Fruit fly (Drosophila melanogaster) whole organism, embryonic: ENCODE results near the gene CG31960.

Experiments
- Abd-B ChIP-seq: fragments of 200-800 bp; sonication (Bioruptor generic); optimal IDR thresholded peaks from 2 replicates; lab custom pipeline; 2018; ENCODE audit warnings: missing biosample characterization, mild to moderate bottlenecking, missing genetic modification characterization, moderate library complexity
- Bgb ChIP-seq: fragments of 200-800 bp; sonication (Bioruptor generic); IDR thresholded peaks from 2 replicates; pipeline ENCODE4 v1.3.6; 2022; ENCODE audit warnings: missing biosample characterization, missing genetic modification characterization; ENCODE audit not compliant: partially characterized antibody
- CG10147 ChIP-seq: fragments of 200-800 bp; sonication (Bioruptor generic); optimal IDR thresholded peaks from 2 replicates; lab custom pipeline; 2019; ENCODE audit warnings: missing biosample characterization, mild to moderate bottlenecking, missing genetic modification characterization, moderate library complexity
- CG10543 ChIP-seq: fragments of 200-800 bp; sonication (Bioruptor generic); optimal IDR thresholded peaks from 3 replicates; lab custom pipeline; 2017; ENCODE audit warnings: missing biosample characterization, mild to moderate bottlenecking, missing genetic modification characterization, moderate library complexity
- CG11504 ChIP-seq: fragments of 200-800 bp; sonication (Bioruptor generic); optimal IDR thresholded peaks from 3 replicates; lab custom pipeline; 2019; ENCODE audit warnings: missing biosample characterization, mild to moderate bottlenecking, missing genetic modification characterization, moderate library complexity
- CG12155 ChIP-seq: fragments of 200-800 bp; sonication (Bioruptor generic); optimal IDR thresholded peaks from 3 replicates; lab custom pipeline; 2016; ENCODE audit warnings: missing biosample characterization, missing genetic modification characterization
- CG12236 ChIP-seq: fragments of 200-800 bp; sonication (Bioruptor generic); optimal IDR thresholded peaks from 2 replicates; lab custom pipeline; 2016; ENCODE audit warnings: missing biosample characterization, missing genetic modification characterization
- CG12744 ChIP-seq: fragments of 200-800 bp; sonication (Bioruptor generic); optimal IDR thresholded peaks from 2 replicates; lab custom pipeline; 2016; ENCODE audit warnings: missing biosample characterization, missing genetic modification characterization
- CG13775 ChIP-seq: fragments of 200-800 bp; sonication (Bioruptor generic); optimal IDR thresholded peaks from 3 replicates; lab custom pipeline; 2017; ENCODE audit warnings: missing biosample characterization, mild to moderate bottlenecking, missing genetic modification characterization
- CG14965 ChIP-seq: fragments of 200-800 bp; sonication (Bioruptor generic); optimal IDR thresholded peaks from 2 replicates; lab custom pipeline; 2016; ENCODE audit warnings: missing biosample characterization, missing genetic modification characterization, borderline replicate concordance
- CG15073 ChIP-seq: fragments of 200-800 bp; sonication (Bioruptor generic); optimal IDR thresholded peaks from 2 replicates; lab custom pipeline; 2016; ENCODE audit warnings: missing biosample characterization, missing genetic modification characterization
- CG15269 ChIP-seq: fragments of 200-800 bp; sonication (Bioruptor generic); optimal IDR thresholded peaks from 2 replicates; lab custom pipeline; 2018; ENCODE audit warnings: missing biosample characterization, mild to moderate bottlenecking, missing genetic modification characterization, moderate library complexity
- CG1647 ChIP-seq: fragments of 200-800 bp; sonication (Bioruptor generic); optimal IDR thresholded peaks from 3 replicates; lab custom pipeline; 2016; ENCODE audit warnings: missing biosample characterization, missing genetic modification characterization
- CG17186 ChIP-seq: fragments of 200-800 bp; sonication (Bioruptor generic); optimal IDR thresholded peaks from 3 replicates; lab custom pipeline; 2017; ENCODE audit warnings: missing biosample characterization, missing genetic modification reagents, missing genetic modification characterization
- CG17385 ChIP-seq: fragments of 200-800 bp; sonication (Bioruptor generic); optimal IDR thresholded peaks from 3 replicates; lab custom pipeline; 2018; ENCODE audit warnings: missing biosample characterization, mild to moderate bottlenecking, missing genetic modification characterization
- CG30403 ChIP-seq: fragments of 200-800 bp; sonication (Bioruptor generic); optimal IDR thresholded peaks from 3 replicates; lab custom pipeline; 2016; ENCODE audit warnings: missing biosample characterization, missing genetic modification characterization
- CG30431 ChIP-seq: fragments of 200-800 bp; sonication (Bioruptor generic); optimal IDR thresholded peaks from 2 replicates; lab custom pipeline; 2017; ENCODE audit warnings: missing biosample characterization, missing genetic modification characterization
- CG3163 ChIP-seq: fragments of 200-800 bp; sonication (Bioruptor generic); optimal IDR thresholded peaks from 3 replicates; lab custom pipeline; 2016; ENCODE audit warnings: missing biosample characterization, missing genetic modification characterization
- CG32772 ChIP-seq: fragments of 200-800 bp; sonication (Bioruptor generic); IDR thresholded peaks from 2 replicates; pipeline ENCODE4 v1.3.6; 2022; ENCODE audit warnings: missing biosample characterization, missing genetic modification characterization
- CG5245 ChIP-seq: fragments of 200-800 bp; sonication (Bioruptor generic); optimal IDR thresholded peaks from 3 replicates; lab custom pipeline; 2016; ENCODE audit warnings: missing biosample characterization, missing genetic modification characterization
- CG6654 ChIP-seq: fragments of 200-800 bp; sonication (Bioruptor generic); optimal IDR thresholded peaks from 2 replicates; lab custom pipeline; 2017; ENCODE audit warnings: missing biosample characterization, mild to moderate bottlenecking, missing genetic modification characterization
- CG6689 ChIP-seq: fragments of 200-800 bp; sonication (Bioruptor generic); IDR thresholded peaks from 2 replicates; pipeline ENCODE4 v1.3.6; 2022; ENCODE audit warnings: missing biosample characterization, missing genetic modification characterization
- CG9932 ChIP-seq: fragments of 200-800 bp; sonication (Bioruptor generic); IDR thresholded peaks from 2 replicates; pipeline ENCODE4 v1.3.6; 2022; ENCODE audit warnings: missing biosample characterization, missing genetic modification characterization
- CHES-1-like ChIP-seq: fragments of 200-800 bp; sonication (Bioruptor generic); optimal IDR thresholded peaks from 2 replicates; lab custom pipeline; 2016; ENCODE audit warnings: missing biosample characterization, missing genetic modification characterization
- Fer1 ChIP-seq: fragments of 200-800 bp; sonication (Bioruptor generic); optimal IDR thresholded peaks from 2 replicates; lab custom pipeline; 2017; ENCODE audit warnings: missing biosample characterization, mild to moderate bottlenecking, missing genetic modification characterization
- HHEX ChIP-seq: fragments of 200-800 bp; sonication (Bioruptor generic); optimal IDR thresholded peaks from 3 replicates; lab custom pipeline; 2017; ENCODE audit warnings: missing biosample characterization, mild to moderate bottlenecking, missing genetic modification characterization, missing genetic modification reagents
- MESR4 ChIP-seq: fragments of 200-800 bp; sonication (Bioruptor generic); optimal IDR thresholded peaks from 2 replicates; lab custom pipeline; 2018; ENCODE audit warnings: missing biosample characterization, mild to moderate bottlenecking, missing genetic modification characterization, moderate library complexity
- Sox100B ChIP-seq: fragments of 200-800 bp; sonication (Bioruptor generic); optimal IDR thresholded peaks from 3 replicates; lab custom pipeline; 2018; ENCODE audit warnings: missing biosample characterization, mild to moderate bottlenecking, missing genetic modification characterization
- Tbp ChIP-seq: fragments of >200 bp; optimal IDR thresholded peaks from 2 replicates; lab custom pipeline; 2018; ENCODE audit warnings: missing biosample characterization, missing genetic modification characterization
- bbx ChIP-seq: fragments of 200-800 bp; sonication (Bioruptor generic); IDR thresholded peaks from 2 replicates; pipeline ENCODE4 v1.3.6; 2022; ENCODE audit warnings: missing biosample characterization, missing genetic modification characterization; ENCODE audit not compliant: partially characterized antibody
- br ChIP-seq: fragments of >200 bp; optimal IDR thresholded peaks from 2 replicates; lab custom pipeline; 2017
- dati ChIP-seq: fragments of 200-800 bp; sonication (Bioruptor generic); IDR thresholded peaks from 2 replicates; pipeline ENCODE4 v1.3.6; 2022; ENCODE audit warnings: missing biosample characterization, missing genetic modification characterization
- gsb-n ChIP-seq: fragments of 200-800 bp; sonication (Bioruptor generic); optimal IDR thresholded peaks from 3 replicates; lab custom pipeline; 2018; ENCODE audit warnings: missing biosample characterization, mild to moderate bottlenecking, missing genetic modification characterization
- ind ChIP-seq: fragments of 200-800 bp; sonication (Bioruptor generic); optimal IDR thresholded peaks from 3 replicates; lab custom pipeline; 2016; ENCODE audit warnings: missing biosample characterization, missing genetic modification characterization
- nerfin-2 ChIP-seq: fragments of 200-800 bp; sonication (Bioruptor generic); IDR thresholded peaks from 2 replicates; pipeline ENCODE4 v1.3.6; 2022; ENCODE audit warnings: missing biosample characterization, missing genetic modification characterization; ENCODE audit not compliant: partially characterized antibody
- nmo ChIP-seq: fragments of 200-800 bp; sonication (Bioruptor generic); optimal IDR thresholded peaks from 2 replicates; lab custom pipeline; 2018; ENCODE audit warnings: missing biosample characterization, mild to moderate bottlenecking, missing genetic modification characterization, moderate library complexity
- pfk ChIP-seq: fragments of 200-800 bp; sonication (Bioruptor generic); optimal IDR thresholded peaks from 2 replicates; lab custom pipeline; 2018; ENCODE audit warnings: missing biosample characterization, mild to moderate bottlenecking, missing genetic modification characterization, moderate library complexity
- pnt ChIP-seq: fragments of 200-800 bp; sonication (Bioruptor generic); optimal IDR thresholded peaks from 3 replicates; lab custom pipeline; 2016; ENCODE audit warnings: missing biosample characterization, missing genetic modification characterization
- sens ChIP-seq: fragments of 200-800 bp; sonication (Bioruptor generic); peaks from one replicate; lab custom pipeline; 2016; ENCODE audit warnings: missing biosample characterization, missing genetic modification characterization
- seq ChIP-seq: fragments of 200-800 bp; sonication (Bioruptor generic); IDR thresholded peaks from 2 replicates; pipeline ENCODE4 v1.3.6; 2022; ENCODE audit warnings: missing biosample characterization, missing genetic modification characterization
- zfh2 ChIP-seq: fragments of 200-800 bp; sonication (Bioruptor generic); optimal IDR thresholded peaks from 2 replicates; lab custom pipeline; 2016; ENCODE audit warnings: missing biosample characterization, missing genetic modification characterization

CG31960 gene

dm6 chr2L:3813255-3813875 lies 28.6 kb downstream of the CG31960 start, which contains the start of gene CG3407 (continued):
- TF ChIP-seq CG10543 (peak; percentile 29), Sox100B (no peak), seq (no peak), HHEX (GFP tag; lab: Kevin White, UChicago) (no peak), CG30403 (GFP tag; lab: Kevin White, UChicago) (peak; percentile 62), br (lab: Kevin White, UChicago) (no peak), CG10147 (GFP tag; lab: Kevin White, UChicago) (no peak), CG13775 (no peak), CG17186 (GFP tag; lab: Kevin White, UChicago) (peak; percentile 12), sens (GFP tag; lab: Kevin White, UChicago) (peak; percentile 76), CG12744 (GFP tag; lab: Kevin White, UChicago) (no peak), gsb-n (tag; lab: Kevin White, UChicago) (no peak), pfk (GFP tag; lab: Kevin White, UChicago) (no peak), CG3163 (GFP tag; lab: Kevin White, UChicago) (peak; percentile 36), nerfin-2 (GFP tag; lab: Robert Waterston, UW) (peak; percentile 54; the same call in 1 of the 2 replicates), nmo (GFP tag; lab: Kevin White, UChicago) (peak; percentile 48), CG11504 (tag; lab: Kevin White, UChicago) (no peak), Bgb (peak; percentile 82), CG15269 (tag; lab: Kevin White, UChicago) (no peak), CG30431 (GFP tag; lab: Kevin White, UChicago) (peak; percentile 4), CG9932 (GFP tag; lab: Robert Waterston, UW) (peak; percentile 83), CG32772 (GFP tag; lab: Robert Waterston, UW) (no peak), CG15073 (GFP tag; lab: Kevin White, UChicago) (no peak), dati (GFP tag; lab: Robert Waterston, UW) (no peak), Fer1 (GFP tag; lab: Kevin White, UChicago) (no peak), pnt (GFP tag; lab: Kevin White, UChicago) (peak; percentile 29), MESR4 (peak; percentile 76), CG12155 (GFP tag; lab: Kevin White, UChicago) (peak; percentile 46), CG5245 (GFP tag; lab: Kevin White, UChicago) (no peak), CG1647 (GFP tag; lab: Kevin White, UChicago) (peak; percentile 30), CG14965 (GFP tag; lab: Kevin White, UChicago) (no peak), ind (GFP tag; lab: Kevin White, UChicago) (no peak), CG6689 (GFP tag; lab: Robert Waterston, UW) (no peak), zfh2 (GFP tag; lab: Kevin White, UChicago) (peak; percentile 74), CHES-1-like (GFP tag; lab: Kevin White, UChicago) (peak; percentile 83), Tbp (GFP tag; lab: Kevin White, UChicago) (no peak), CG6654 (GFP tag; lab: Kevin White, UChicago) (no peak), CG12236 (no peak), Abd-B (GFP tag; lab: Kevin White, UChicago) (no peak), bbx (GFP tag; lab: Robert Waterston, UW) (peak; percentile 76), CG17385 (GFP tag; lab: Kevin White, UChicago) (no peak)
